Fruit fly (Drosophila melanogaster) whole organism, embryonic: ENCODE data around the gene Tfb5.

Experiments
- ATbp ChIP-seq: fragments of 200-800 bp; sonication (Bioruptor generic); optimal IDR thresholded peaks from 2 replicates; lab custom pipeline; 2017; ENCODE audit warnings: missing biosample characterization, mild to moderate bottlenecking, missing genetic modification characterization, missing genetic modification reagents
- Atf-2 ChIP-seq: fragments of 200-800 bp; sonication (Bioruptor generic); optimal IDR thresholded peaks from 2 replicates; lab custom pipeline; 2016; ENCODE audit warnings: missing biosample characterization, missing genetic modification characterization
- Bdp1 ChIP-seq: fragments of 200-800 bp; sonication (Bioruptor generic); optimal IDR thresholded peaks from 3 replicates; lab custom pipeline; 2016; ENCODE audit warnings: missing biosample characterization, missing genetic modification characterization
- C15 ChIP-seq: fragments of 200-800 bp; sonication (Bioruptor generic); IDR thresholded peaks from 3 replicates; pipeline ENCODE4 v1.3.6; 2022; ENCODE audit warnings: missing biosample characterization, missing genetic modification characterization
- CG10321 ChIP-seq: fragments of 200-800 bp; sonication (Bioruptor generic); IDR thresholded peaks from 2 replicates; pipeline ENCODE4 v1.3.6; 2022; ENCODE audit warnings: missing biosample characterization, missing genetic modification characterization
- CG10565 ChIP-seq: fragments of 200-800 bp; sonication (Bioruptor generic); optimal IDR thresholded peaks from 3 replicates; lab custom pipeline; 2016; ENCODE audit warnings: missing biosample characterization, mild to moderate bottlenecking, missing genetic modification characterization
- CG10959 ChIP-seq: fragments of 200-800 bp; sonication (Bioruptor generic); IDR thresholded peaks from 2 replicates; pipeline ENCODE4 v1.3.6; 2022; ENCODE audit warnings: missing biosample characterization, missing genetic modification characterization
- CG11093 ChIP-seq: fragments of 200-800 bp; sonication (Bioruptor generic); IDR thresholded peaks from 3 replicates; pipeline ENCODE4 v1.3.6; 2022; ENCODE audit warnings: missing biosample characterization, missing genetic modification characterization
- CG17328 ChIP-seq: fragments of 200-800 bp; sonication (Bioruptor generic); IDR thresholded peaks from 2 replicates; pipeline ENCODE4 v1.3.6; 2022; ENCODE audit warnings: missing biosample characterization, missing genetic modification characterization
- CG18011 ChIP-seq: fragments of 200-800 bp; sonication (Bioruptor generic); optimal IDR thresholded peaks from 2 replicates; lab custom pipeline; 2017; ENCODE audit warnings: missing biosample characterization, missing genetic modification characterization, mild to moderate bottlenecking, moderate library complexity, missing genotype
- CG2678 ChIP-seq: fragments of 200-800 bp; sonication (Bioruptor generic); optimal IDR thresholded peaks from 3 replicates; lab custom pipeline; 2019; ENCODE audit warnings: missing biosample characterization, mild to moderate bottlenecking, missing genetic modification characterization, moderate library complexity
- CG32767 ChIP-seq: fragments of 200-800 bp; sonication (Bioruptor generic); IDR thresholded peaks from 2 replicates; pipeline ENCODE4 v1.3.6; 2022; ENCODE audit warnings: missing biosample characterization, missing genetic modification characterization
- CG32772 ChIP-seq: fragments of 200-800 bp; sonication (Bioruptor generic); IDR thresholded peaks from 2 replicates; pipeline ENCODE4 v1.3.6; 2022; ENCODE audit warnings: missing biosample characterization, missing genetic modification characterization
- CG33213 ChIP-seq: fragments of 200-800 bp; sonication (Bioruptor generic); optimal IDR thresholded peaks from 3 replicates; lab custom pipeline; 2016; ENCODE audit warnings: missing biosample characterization, missing genetic modification characterization
- CG34224 ChIP-seq: fragments of 200-800 bp; sonication (Bioruptor generic); IDR thresholded peaks from 3 replicates; pipeline ENCODE4 v1.3.6; 2022; ENCODE audit warnings: missing biosample characterization, missing genetic modification characterization; ENCODE audit not compliant: partially characterized antibody
- CG3726 ChIP-seq: fragments of 200-800 bp; sonication (Bioruptor generic); IDR thresholded peaks from 3 replicates; pipeline ENCODE4, ENCODE4 v1.3.6; 2022; ENCODE audit warnings: missing biosample characterization, missing genetic modification characterization
- CG3847 ChIP-seq: fragments of 200-800 bp; sonication (Bioruptor generic); IDR thresholded peaks from 2 replicates; pipeline ENCODE4 v1.3.6; 2022; ENCODE audit warnings: missing biosample characterization, missing genetic modification characterization
- CG5245 ChIP-seq: fragments of 200-800 bp; sonication (Bioruptor generic); optimal IDR thresholded peaks from 3 replicates; lab custom pipeline; 2016; ENCODE audit warnings: missing biosample characterization, missing genetic modification characterization
- CG6813 ChIP-seq: fragments of 200-800 bp; sonication (Bioruptor generic); optimal IDR thresholded peaks from 2 replicates; lab custom pipeline; 2017; ENCODE audit warnings: missing biosample characterization, missing genetic modification characterization, mild to moderate bottlenecking, moderate library complexity, missing genetic modification reagents
- CG7271 ChIP-seq: fragments of 200-800 bp; sonication (Bioruptor generic); optimal IDR thresholded peaks from 2 replicates; lab custom pipeline; 2018; ENCODE audit warnings: missing biosample characterization, mild to moderate bottlenecking, missing genetic modification characterization, moderate library complexity
- Camta ChIP-seq: fragments of 200-800 bp; sonication (Bioruptor generic); optimal IDR thresholded peaks from 2 replicates; lab custom pipeline; 2016; ENCODE audit warnings: missing biosample characterization, missing genetic modification characterization
- Chrac-16 ChIP-seq: fragments of 200-800 bp; sonication (Bioruptor generic); optimal IDR thresholded peaks from 3 replicates; lab custom pipeline; 2016; ENCODE audit warnings: missing biosample characterization, missing genetic modification characterization
- Dad ChIP-seq: fragments of 200-800 bp; sonication (Bioruptor generic); optimal IDR thresholded peaks from 3 replicates; lab custom pipeline; 2016; ENCODE audit warnings: missing biosample characterization, missing genetic modification characterization
- Dll ChIP-seq: fragments of 200-800 bp; sonication (Bioruptor generic); IDR thresholded peaks from 4 replicates; pipeline ENCODE4 v1.3.6; 2022; ENCODE audit warnings: missing biosample characterization, missing genetic modification characterization; ENCODE audit not compliant: partially characterized antibody
- Gsc ChIP-seq: fragments of 200-800 bp; sonication (Bioruptor generic); IDR thresholded peaks from 2 replicates; pipeline ENCODE4 v1.3.6; 2022; ENCODE audit warnings: missing biosample characterization, missing genetic modification characterization
- H15 ChIP-seq: fragments of 200-800 bp; sonication (Bioruptor generic); IDR thresholded peaks from 3 replicates; pipeline ENCODE4 v1.3.6; 2022; ENCODE audit warnings: missing biosample characterization, missing genetic modification characterization
- HLHmδ ChIP-seq: fragments of 200-800 bp; sonication (Bioruptor generic); optimal IDR thresholded peaks from 2 replicates; lab custom pipeline; 2018; ENCODE audit warnings: missing biosample characterization, mild to moderate bottlenecking, missing genetic modification characterization, moderate library complexity
- Kr ChIP-seq: fragments of 200-800 bp; sonication (Bioruptor generic); optimal IDR thresholded peaks from 2 replicates; lab custom pipeline; 2017; ENCODE audit warnings: missing biosample characterization, mild to moderate bottlenecking, missing genetic modification characterization
- Vsx1 ChIP-seq: fragments of 200-800 bp; sonication (Bioruptor generic); optimal IDR thresholded peaks from 2 replicates; lab custom pipeline; 2017; ENCODE audit warnings: missing biosample characterization, mild to moderate bottlenecking, missing genetic modification characterization, missing genetic modification reagents
- ac ChIP-seq: fragments of 200-800 bp; sonication (Bioruptor generic); optimal IDR thresholded peaks from 3 replicates; lab custom pipeline; 2017; ENCODE audit warnings: missing biosample characterization, mild to moderate bottlenecking, missing genetic modification characterization
- cad ChIP-seq: fragments of >200 bp; optimal IDR thresholded peaks from 2 replicates; lab custom pipeline; 2017; ENCODE audit warnings: missing biosample characterization, missing genetic modification characterization
- ci ChIP-seq: fragments of 200-800 bp; sonication (Bioruptor generic); IDR thresholded peaks from 3 replicates; pipeline ENCODE4 v1.3.6; 2022; ENCODE audit warnings: missing biosample characterization, missing genetic modification characterization
- crol ChIP-seq: fragments of 200-800 bp; sonication (Bioruptor generic); IDR thresholded peaks from 2 replicates; pipeline ENCODE4 v1.3.6; 2022; ENCODE audit warnings: missing biosample characterization, missing genetic modification characterization
- dmrt99B ChIP-seq: fragments of 200-800 bp; sonication (Bioruptor generic); optimal IDR thresholded peaks from 2 replicates; lab custom pipeline; 2018; ENCODE audit warnings: missing biosample characterization, mild to moderate bottlenecking, missing genetic modification characterization, moderate library complexity
- eve ChIP-seq, 2 experiments: fragments of >200 bp; optimal IDR thresholded peaks; 2 replicates each; lab custom pipeline; 2017; ENCODE audit warnings: missing biosample characterization in 2 of 2, missing genetic modification characterization in 2 of 2
- fu2 ChIP-seq: fragments of 200-800 bp; sonication (Bioruptor generic); optimal IDR thresholded peaks from 2 replicates; lab custom pipeline; 2016; ENCODE audit warnings: missing biosample characterization, missing genetic modification characterization
- gfzf ChIP-seq: fragments of 200-800 bp; sonication (Bioruptor generic); optimal IDR thresholded peaks from 2 replicates; lab custom pipeline; 2016; ENCODE audit warnings: missing biosample characterization, mild to moderate bottlenecking, missing genetic modification characterization, moderate library complexity
- gsb-n ChIP-seq: fragments of 200-800 bp; sonication (Bioruptor generic); optimal IDR thresholded peaks from 3 replicates; lab custom pipeline; 2018; ENCODE audit warnings: missing biosample characterization, mild to moderate bottlenecking, missing genetic modification characterization
- jing ChIP-seq: fragments of 200-800 bp; sonication (Bioruptor generic); optimal IDR thresholded peaks from 2 replicates; lab custom pipeline; 2018; ENCODE audit warnings: missing biosample characterization, mild to moderate bottlenecking, missing genetic modification characterization
- kni ChIP-seq: fragments of 200-800 bp; sonication (Bioruptor generic); optimal IDR thresholded peaks from 3 replicates; lab custom pipeline; 2017; ENCODE audit warnings: mild to moderate bottlenecking, missing biosample characterization, missing genetic modification reagents, missing genetic modification characterization
- luna ChIP-seq: fragments of 200-800 bp; sonication (Bioruptor generic); optimal IDR thresholded peaks from 2 replicates; lab custom pipeline; 2016; ENCODE audit warnings: missing biosample characterization, missing genetic modification characterization
- nau ChIP-seq: fragments of 200-800 bp; sonication (Bioruptor generic); optimal IDR thresholded peaks from 3 replicates; lab custom pipeline; 2017; ENCODE audit warnings: missing biosample characterization, mild to moderate bottlenecking, missing genetic modification characterization, missing genetic modification reagents
- odd ChIP-seq: fragments of 200-800 bp; sonication (Bioruptor generic); optimal IDR thresholded peaks from 2 replicates; lab custom pipeline; 2017; ENCODE audit warnings: missing biosample characterization, mild to moderate bottlenecking, missing genetic modification characterization
- otp ChIP-seq: fragments of 200-800 bp; sonication (Bioruptor generic); IDR thresholded peaks from 3 replicates; pipeline ENCODE4, ENCODE4 v1.3.6; 2022; ENCODE audit warnings: missing biosample characterization, missing genetic modification characterization
- rib ChIP-seq: fragments of 200-800 bp; sonication (Bioruptor generic); IDR thresholded peaks from 2 replicates; pipeline ENCODE4 v1.3.6; 2022; ENCODE audit warnings: missing biosample characterization, missing genetic modification characterization
- sim ChIP-seq: fragments of 200-800 bp; sonication (Bioruptor generic); IDR thresholded peaks from 2 replicates; pipeline ENCODE4 v1.3.6; 2022; ENCODE audit warnings: missing biosample characterization, missing genetic modification characterization
- sqz ChIP-seq: fragments of 200-800 bp; sonication (Bioruptor generic); optimal IDR thresholded peaks from 3 replicates; lab custom pipeline; 2018; ENCODE audit warnings: missing biosample characterization, mild to moderate bottlenecking, missing genetic modification characterization
- ttk ChIP-seq: fragments of 200-800 bp; sonication (Bioruptor generic); IDR thresholded peaks from 2 replicates; pipeline ENCODE4 v2.1.2; 2022; ENCODE audit warnings: missing biosample characterization, missing genetic modification characterization
- tx ChIP-seq: fragments of 200-800 bp; sonication (Bioruptor generic); optimal IDR thresholded peaks from 2 replicates; lab custom pipeline; 2016; ENCODE audit warnings: missing biosample characterization, missing genetic modification characterization
- vfl ChIP-seq: fragments of 200-800 bp; sonication (Bioruptor generic); optimal IDR thresholded peaks from 2 replicates; lab custom pipeline; 2016; ENCODE audit warnings: missing biosample characterization, missing genetic modification characterization
- zf30C ChIP-seq: fragments of 200-800 bp; sonication (Bioruptor generic); optimal IDR thresholded peaks from 3 replicates; lab custom pipeline; 2018; ENCODE audit warnings: missing biosample characterization, mild to moderate bottlenecking, missing genetic modification characterization

Tfb5 gene

dm6 chr2L:5000919-5001581 is 9.6 kb downstream of the Tfb5 start (continued):
- TF ChIP-seq gsb-n (tag; lab: Kevin White, UChicago) (no peak), cad (GFP tag; lab: Kevin White, UChicago) (peak; percentile 34), Dad (GFP tag; lab: Kevin White, UChicago) (no peak), Chrac-16 (GFP tag; lab: Kevin White, UChicago) (no peak), rib (peak; percentile 84), ci (GFP tag; lab: Robert Waterston, UW) (peak; percentile 77), CG32772 (peak; percentile 47; the same call in 1 of the 2 replicates), HLHmδ (GFP tag; lab: Kevin White, UChicago) (no peak), jing (GFP tag; lab: Kevin White, UChicago) (no peak), CG2678 (tag; lab: Kevin White, UChicago) (no peak), luna (GFP tag; lab: Kevin White, UChicago) (no peak), CG10959 (GFP tag; lab: Robert Waterston, UW) (peak; percentile 29), CG10321 (GFP tag; lab: Robert Waterston, UW) (peak; percentile 75), CG17328 (GFP tag; lab: Robert Waterston, UW) (peak; percentile 64), ATbp (GFP tag; lab: Kevin White, UChicago) (no peak), Vsx1 (GFP tag; lab: Kevin White, UChicago) (no peak), nau (no peak), crol (GFP tag; lab: Robert Waterston, UW) (no peak; the same call in none of the 2 replicates), dmrt99B (tag; lab: Kevin White, UChicago) (no peak), fu2 (no peak), sim (GFP tag; lab: Robert Waterston, UW) (no peak), CG34224 (GFP tag; lab: Robert Waterston, UW) (no peak), CG18011 (GFP tag; lab: Kevin White, UChicago) (no peak), Dll (GFP tag; lab: Robert Waterston, UW) (no peak), C15 (GFP tag; lab: Robert Waterston, UW) (no peak), tx (no peak), Kr (GFP tag; lab: Kevin White, UChicago) (no peak), CG6813 (no peak), ttk (GFP tag; lab: Robert Waterston, UW) (no peak; the same call in 1 of the 2 replicates), CG5245 (GFP tag; lab: Kevin White, UChicago) (no peak), CG3726 (GFP tag; lab: Robert Waterston, UW) (no peak; the same call in 2 of the 3 replicates), eve (GFP tag; optimal IDR thresholded peaks at IDR 0.05; lab: Kevin White, UChicago) (peak in 1 of 2 experiments; percentile 44), gfzf (no peak), otp (GFP tag; lab: Robert Waterston, UW) (peak; percentile 65; the same call in 2 of the 3 replicates), vfl (no peak), zf30C (GFP tag; lab: Kevin White, UChicago) (no peak), CG32767 (GFP tag; lab: Robert Waterston, UW) (no peak), odd (GFP tag; lab: Kevin White, UChicago) (no peak), Atf-2 (no peak), H15 (GFP tag; lab: Robert Waterston, UW) (peak; percentile 48; the same call in 2 of the 3 replicates), Camta (no peak), ac (GFP tag; lab: Kevin White, UChicago) (no peak), CG7271 (tag; lab: Kevin White, UChicago) (no peak), CG33213 (no peak), CG11093 (GFP tag; lab: Robert Waterston, UW) (no peak), Gsc (peak; percentile 38; the same call in 1 of the 2 replicates), Bdp1 (GFP tag; lab: Kevin White, UChicago) (no peak), CG10565 (no peak), CG3847 (GFP tag; lab: Robert Waterston, UW) (no peak), kni (peak; percentile 10), sqz (GFP tag; lab: Kevin White, UChicago) (no peak)
